Fruit fly (Drosophila melanogaster) whole organism, embryonic: Measurements from ENCODE around the gene HP1b.

Experiments
- Abd-B ChIP-seq: fragments of 200-800 bp; sonication (Bioruptor generic); optimal IDR thresholded peaks from 2 replicates; lab custom pipeline; 2018; ENCODE audit warnings: missing biosample characterization, mild to moderate bottlenecking, missing genetic modification characterization, moderate library complexity
- Atf6 ChIP-seq: fragments of 200-800 bp; sonication (Bioruptor generic); IDR thresholded peaks from 2 replicates; pipeline ENCODE4 v1.3.6; 2022; ENCODE audit warnings: missing biosample characterization, missing genetic modification characterization
- C15 ChIP-seq: fragments of 200-800 bp; sonication (Bioruptor generic); IDR thresholded peaks from 3 replicates; pipeline ENCODE4 v1.3.6; 2022; ENCODE audit warnings: missing biosample characterization, missing genetic modification characterization
- CG11085 ChIP-seq: fragments of 200-800 bp; sonication (Bioruptor generic); IDR thresholded peaks from 2 replicates; pipeline ENCODE4 v1.3.6; 2022; ENCODE audit warnings: missing biosample characterization, missing genetic modification characterization
- CG11093 ChIP-seq: fragments of 200-800 bp; sonication (Bioruptor generic); IDR thresholded peaks from 3 replicates; pipeline ENCODE4 v1.3.6; 2022; ENCODE audit warnings: missing biosample characterization, missing genetic modification characterization
- CG11456 ChIP-seq: fragments of 200-800 bp; sonication (Bioruptor generic); IDR thresholded peaks from 3 replicates; pipeline ENCODE4 v1.3.6; 2022; ENCODE audit warnings: missing biosample characterization, missing genetic modification characterization
- CG12744 ChIP-seq: fragments of 200-800 bp; sonication (Bioruptor generic); optimal IDR thresholded peaks from 2 replicates; lab custom pipeline; 2016; ENCODE audit warnings: missing biosample characterization, missing genetic modification characterization
- CG15479 ChIP-seq: fragments of 200-800 bp; sonication (Bioruptor generic); optimal IDR thresholded peaks from 3 replicates; lab custom pipeline; 2019; ENCODE audit warnings: missing biosample characterization, mild to moderate bottlenecking, missing genetic modification characterization, moderate library complexity
- CG1603 ChIP-seq: fragments of 200-800 bp; sonication (Bioruptor generic); optimal IDR thresholded peaks from 2 replicates; lab custom pipeline; 2019; ENCODE audit warnings: missing biosample characterization, mild to moderate bottlenecking, missing genetic modification characterization, moderate library complexity
- CG16813 ChIP-seq: fragments of 200-800 bp; sonication (Bioruptor generic); IDR thresholded peaks from 3 replicates; pipeline ENCODE4 v1.3.6; 2022; ENCODE audit warnings: missing biosample characterization, missing genetic modification characterization; ENCODE audit not compliant: partially characterized antibody
- CG16815 ChIP-seq: fragments of 200-800 bp; sonication (Bioruptor generic); optimal IDR thresholded peaks from 3 replicates; lab custom pipeline; 2017; ENCODE audit warnings: missing biosample characterization, mild to moderate bottlenecking, missing genetic modification characterization
- CG17359 ChIP-seq: fragments of 200-800 bp; sonication (Bioruptor generic); optimal IDR thresholded peaks from 3 replicates; lab custom pipeline; 2018; ENCODE audit warnings: missing biosample characterization, mild to moderate bottlenecking, missing genetic modification characterization, moderate library complexity
- CG18764 ChIP-seq: fragments of 200-800 bp; sonication (Bioruptor generic); optimal IDR thresholded peaks from 3 replicates; lab custom pipeline; 2016; ENCODE audit warnings: missing biosample characterization, missing genetic modification characterization
- CG2129 ChIP-seq: fragments of 200-800 bp; sonication (Bioruptor generic); IDR thresholded peaks from 2 replicates; pipeline ENCODE4 v1.3.6; 2022; ENCODE audit warnings: missing biosample characterization, missing genetic modification characterization; ENCODE audit not compliant: partially characterized antibody
- CG30431 ChIP-seq: fragments of 200-800 bp; sonication (Bioruptor generic); optimal IDR thresholded peaks from 2 replicates; lab custom pipeline; 2017; ENCODE audit warnings: missing biosample characterization, missing genetic modification characterization
- CG31224 ChIP-seq: fragments of 200-800 bp; sonication (Bioruptor generic); IDR thresholded peaks from 2 replicates; pipeline ENCODE4 v1.3.6; 2022; ENCODE audit warnings: missing biosample characterization, missing genetic modification characterization
- CG34224 ChIP-seq: fragments of 200-800 bp; sonication (Bioruptor generic); IDR thresholded peaks from 3 replicates; pipeline ENCODE4 v1.3.6; 2022; ENCODE audit warnings: missing biosample characterization, missing genetic modification characterization; ENCODE audit not compliant: partially characterized antibody
- CG3726 ChIP-seq: fragments of 200-800 bp; sonication (Bioruptor generic); IDR thresholded peaks from 3 replicates; pipeline ENCODE4, ENCODE4 v1.3.6; 2022; ENCODE audit warnings: missing biosample characterization, missing genetic modification characterization
- CG42726 ChIP-seq: fragments of 200-800 bp; sonication (Bioruptor generic); IDR thresholded peaks from 2 replicates; pipeline ENCODE4 v1.3.6; 2022; ENCODE audit warnings: missing biosample characterization, missing genetic modification characterization; ENCODE audit not compliant: partially characterized antibody
- CG4707 ChIP-seq: fragments of 200-800 bp; sonication (Bioruptor generic); optimal IDR thresholded peaks from 2 replicates; lab custom pipeline; 2018; ENCODE audit warnings: missing biosample characterization, mild to moderate bottlenecking, missing genetic modification characterization, moderate library complexity
- CG6813 ChIP-seq: fragments of 200-800 bp; sonication (Bioruptor generic); optimal IDR thresholded peaks from 2 replicates; lab custom pipeline; 2017; ENCODE audit warnings: missing biosample characterization, missing genetic modification characterization, mild to moderate bottlenecking, moderate library complexity, missing genetic modification reagents
- CG7786 ChIP-seq: fragments of 200-800 bp; sonication (Bioruptor generic); optimal IDR thresholded peaks from 2 replicates; lab custom pipeline; 2016; ENCODE audit warnings: missing biosample characterization, missing genetic modification characterization
- CG8388 ChIP-seq: fragments of 200-800 bp; sonication (Bioruptor generic); optimal IDR thresholded peaks from 2 replicates; lab custom pipeline; 2019; ENCODE audit warnings: missing biosample characterization, mild to moderate bottlenecking, missing genetic modification characterization, moderate library complexity
- CG9932 ChIP-seq: fragments of 200-800 bp; sonication (Bioruptor generic); IDR thresholded peaks from 2 replicates; pipeline ENCODE4 v1.3.6; 2022; ENCODE audit warnings: missing biosample characterization, missing genetic modification characterization
- CHES-1-like ChIP-seq: fragments of 200-800 bp; sonication (Bioruptor generic); optimal IDR thresholded peaks from 2 replicates; lab custom pipeline; 2016; ENCODE audit warnings: missing biosample characterization, missing genetic modification characterization
- CoRest ChIP-seq: fragments of 200-800 bp; sonication (Bioruptor generic); optimal IDR thresholded peaks from 3 replicates; lab custom pipeline; 2018; ENCODE audit warnings: missing biosample characterization, mild to moderate bottlenecking, missing genetic modification characterization, moderate library complexity
- Doc3 ChIP-seq: fragments of 200-800 bp; sonication (Bioruptor generic); IDR thresholded peaks from 3 replicates; pipeline ENCODE4 v1.3.6; 2022; ENCODE audit warnings: missing biosample characterization, missing genetic modification characterization; ENCODE audit not compliant: partially characterized antibody
- Ets65A ChIP-seq: fragments of 200-800 bp; sonication (Bioruptor generic); peaks from one replicate; lab custom pipeline; 2016; ENCODE audit warnings: missing biosample characterization, missing genetic modification characterization
- Hr3 ChIP-seq: fragments of 200-800 bp; sonication (Bioruptor generic); optimal IDR thresholded peaks from 3 replicates; lab custom pipeline; 2016; ENCODE audit warnings: missing biosample characterization, missing genetic modification characterization
- NK7.1 ChIP-seq: fragments of 200-800 bp; sonication (Bioruptor generic); optimal IDR thresholded peaks from 3 replicates; lab custom pipeline; 2016; ENCODE audit warnings: missing biosample characterization, missing genetic modification characterization
- Nf-YA ChIP-seq: fragments of 200-800 bp; sonication (Bioruptor generic); IDR thresholded peaks from 2 replicates; pipeline ENCODE4 v1.3.6; 2022; ENCODE audit warnings: missing biosample characterization, missing genetic modification characterization
- Oli ChIP-seq: fragments of 200-800 bp; sonication (Bioruptor generic); optimal IDR thresholded peaks from 2 replicates; lab custom pipeline; 2018; ENCODE audit warnings: missing biosample characterization, mild to moderate bottlenecking, missing genetic modification characterization, moderate library complexity
- Sin3A ChIP-seq: fragments of >200 bp; optimal IDR thresholded peaks from 2 replicates; lab custom pipeline; 2018
- Sox100B ChIP-seq: fragments of 200-800 bp; sonication (Bioruptor generic); optimal IDR thresholded peaks from 3 replicates; lab custom pipeline; 2018; ENCODE audit warnings: missing biosample characterization, mild to moderate bottlenecking, missing genetic modification characterization
- Sox102F ChIP-seq: fragments of 200-800 bp; sonication (Bioruptor generic); optimal IDR thresholded peaks from 2 replicates; lab custom pipeline; 2018; ENCODE audit warnings: missing biosample characterization, mild to moderate bottlenecking, missing genetic modification characterization, moderate library complexity
- Vsx1 ChIP-seq: fragments of 200-800 bp; sonication (Bioruptor generic); optimal IDR thresholded peaks from 2 replicates; lab custom pipeline; 2017; ENCODE audit warnings: missing biosample characterization, mild to moderate bottlenecking, missing genetic modification characterization, missing genetic modification reagents
- aop ChIP-seq: fragments of 200-800 bp; sonication (Bioruptor generic); IDR thresholded peaks from 2 replicates; pipeline ENCODE4 v1.3.6; 2022; ENCODE audit warnings: missing biosample characterization, missing genetic modification characterization
- ap ChIP-seq: fragments of 200-800 bp; sonication (Bioruptor generic); IDR thresholded peaks from 2 replicates; pipeline ENCODE4 v1.3.6; 2022; ENCODE audit warnings: missing biosample characterization, missing genetic modification characterization
- crp ChIP-seq, 2 experiments: fragments of 200-800 bp; sonication (Bioruptor generic); optimal IDR thresholded peaks; 2 replicates in 1 of 2; 3 replicates in 1 of 2; lab custom pipeline; 2017; ENCODE audit warnings: missing biosample characterization in 2 of 2, missing genetic modification characterization in 2 of 2, mild to moderate bottlenecking in 1 of 2, moderate library complexity in 1 of 2
- dati ChIP-seq: fragments of 200-800 bp; sonication (Bioruptor generic); IDR thresholded peaks from 2 replicates; pipeline ENCODE4 v1.3.6; 2022; ENCODE audit warnings: missing biosample characterization, missing genetic modification characterization
- grau ChIP-seq: fragments of 200-800 bp; optimal IDR thresholded peaks from 3 replicates; lab custom pipeline; 2019; ENCODE audit warnings: missing biosample characterization, mild to moderate bottlenecking, missing genetic modification characterization, moderate library complexity
- gsb ChIP-seq: fragments of 200-800 bp; sonication (Bioruptor generic); IDR thresholded peaks from 2 replicates; pipeline ENCODE4 v1.3.6; 2022; ENCODE audit warnings: missing biosample characterization, missing genetic modification characterization
- hkb ChIP-seq, 2 experiments: fragments of 200-800 bp in 1 of 2; fragments of >200 bp in 1 of 2; sonication (Bioruptor generic) in 1 of 2; IDR thresholded peaks in 1 of 2; optimal IDR thresholded peaks in 1 of 2; 2 replicates each; pipeline versions ENCODE4 v1.3.6 to Lab custom; 2017 to 2022; ENCODE audit warnings: missing biosample characterization in 1 of 2, missing genetic modification characterization in 1 of 2
- klu ChIP-seq: fragments of 200-800 bp; sonication (Bioruptor generic); IDR thresholded peaks from 2 replicates; pipeline ENCODE4 v1.3.6; 2022; ENCODE audit warnings: missing biosample characterization, missing genetic modification characterization
- knrl ChIP-seq: fragments of 200-800 bp; sonication (Bioruptor generic); IDR thresholded peaks from 3 replicates; pipeline ENCODE4 v1.3.6; 2022; ENCODE audit warnings: missing biosample characterization, missing genetic modification characterization; ENCODE audit not compliant: partially characterized antibody
- maf-S ChIP-seq: fragments of 200-800 bp; sonication (Bioruptor generic); optimal IDR thresholded peaks from 2 replicates; lab custom pipeline; 2016; ENCODE audit warnings: missing biosample characterization, missing genetic modification characterization
- pfk ChIP-seq: fragments of 200-800 bp; sonication (Bioruptor generic); optimal IDR thresholded peaks from 2 replicates; lab custom pipeline; 2018; ENCODE audit warnings: missing biosample characterization, mild to moderate bottlenecking, missing genetic modification characterization, moderate library complexity
- pum ChIP-seq: fragments of 200-800 bp; sonication (Bioruptor generic); optimal IDR thresholded peaks from 2 replicates; lab custom pipeline; 2016; ENCODE audit warnings: missing biosample characterization, missing genetic modification characterization
- salm ChIP-seq: fragments of 200-800 bp; sonication (Bioruptor generic); optimal IDR thresholded peaks from 2 replicates; lab custom pipeline; 2018; ENCODE audit warnings: missing biosample characterization, mild to moderate bottlenecking, missing genetic modification characterization
- yki ChIP-seq: fragments of >200 bp; optimal IDR thresholded peaks from 3 replicates; lab custom pipeline; 2018

Gene HP1b

DNA sequence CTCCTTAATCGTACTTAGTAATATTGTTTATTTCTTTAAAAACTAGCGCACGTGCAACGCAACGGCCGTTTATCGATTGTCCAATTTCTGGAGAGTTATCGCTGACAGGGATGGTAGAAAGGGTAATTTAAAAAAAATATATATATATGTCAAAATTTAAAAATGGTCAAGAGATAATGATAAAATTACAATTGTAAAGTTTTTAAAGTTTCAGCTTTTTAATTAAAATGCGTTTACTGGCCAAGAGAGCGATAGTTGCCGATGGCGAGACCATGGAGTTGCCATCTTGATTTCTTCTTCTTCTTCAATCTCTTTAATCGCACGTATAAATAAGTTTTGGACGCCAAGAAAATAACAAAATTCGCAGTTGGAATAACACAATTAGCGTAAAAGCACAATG is at the start of gene HP1b, which contains the start of gene CG7246 (continued):
- peak; percentile 50 for TF ChIP-seq CG8388 (GFP tag; lab: Kevin White, UChicago)
- TF ChIP-seq Doc3 (GFP tag; lab: Robert Waterston, UW): peak; percentile 75; the same call in 2 of the 3 replicates
- TF ChIP-seq knrl (GFP tag; lab: Robert Waterston, UW): peak; percentile 84
- TF ChIP-seq CG2129: 0 out of 2 replicates have a peak, but pooled peaks have one; percentile 30
- TF ChIP-seq klu (GFP tag; lab: Robert Waterston, UW): peak; percentile 56; the same call in 1 of the 2 replicates
- no peak for TF ChIP-seq aop (GFP tag; lab: Robert Waterston, UW)
- no peak for TF ChIP-seq pfk
- TF ChIP-seq Sox102F: peak; percentile 70
- TF ChIP-seq CG11456 (GFP tag; lab: Robert Waterston, UW): peak; percentile 67; the same call in 1 of the 3 replicates
- no peak for TF ChIP-seq gsb (GFP tag; lab: Robert Waterston, UW)
- peak; percentile 92 for TF ChIP-seq Ets65A
- TF ChIP-seq CG15479: no peak
- peak; percentile 42 for TF ChIP-seq Vsx1 (GFP tag; lab: Kevin White, UChicago)
- peak; percentile 10 for TF ChIP-seq CG30431 (GFP tag; lab: Kevin White, UChicago)
- TF ChIP-seq pum (GFP tag; lab: Kevin White, UChicago): no peak
- 0 out of 3 replicates have a peak, but pooled peaks have one; percentile 39 for TF ChIP-seq CG3726
- peak; percentile 71 for TF ChIP-seq CG16813 (GFP tag; lab: Robert Waterston, UW)
- TF ChIP-seq Oli (tag; lab: Kevin White, UChicago): peak; percentile 31
- peak; percentile 69 for TF ChIP-seq CG11085 (GFP tag; lab: Robert Waterston, UW)
- peak; percentile 44 for TF ChIP-seq Sox100B
- TF ChIP-seq Hr3: peak; percentile 50
- peak; percentile 32 for TF ChIP-seq CG18764 (GFP tag; lab: Kevin White, UChicago)
- TF ChIP-seq C15 (GFP tag; lab: Robert Waterston, UW): peak; percentile 76; the same call in 2 of the 3 replicates
- peak; percentile 69 for TF ChIP-seq grau (tag; lab: Kevin White, UChicago)
- TF ChIP-seq CG34224 (GFP tag; lab: Robert Waterston, UW): peak; percentile 75
- peak; percentile 65 for TF ChIP-seq Atf6 (GFP tag; lab: Robert Waterston, UW)
- TF ChIP-seq CG7786: no peak
- peak; percentile 58; the same call in 1 of the 3 replicates for TF ChIP-seq CG11093 (GFP tag; lab: Robert Waterston, UW)
- peak; percentile 0 for TF ChIP-seq CG16815 (GFP tag; lab: Kevin White, UChicago)
- TF ChIP-seq CG17359 (tag; lab: Kevin White, UChicago): peak; percentile 69
- TF ChIP-seq yki (lab: Kevin White, UChicago): no peak
- TF ChIP-seq hkb (optimal IDR thresholded peaks at IDR 0.05; lab: Kevin White, UChicago): no peak
- peak; percentile 70 for TF ChIP-seq hkb (GFP tag; IDR thresholded peaks at IDR 0.05; lab: Robert Waterston, UW)
- peak in 1 of 2 experiments; percentile 9 for TF ChIP-seq crp (GFP tag; optimal IDR thresholded peaks at IDR 0.05; lab: Kevin White, UChicago)
- TF ChIP-seq maf-S: peak; percentile 29
- no peak for TF ChIP-seq CG12744 (GFP tag; lab: Kevin White, UChicago)
- no peak for TF ChIP-seq CG6813
- TF ChIP-seq CG31224 (GFP tag; lab: Robert Waterston, UW): peak; percentile 64
- peak; percentile 70 for TF ChIP-seq CoRest (tag; lab: Kevin White, UChicago)
- TF ChIP-seq CG42726: no peak
- no peak for TF ChIP-seq CG4707 (GFP tag; lab: Kevin White, UChicago)
- TF ChIP-seq salm (tag; lab: Kevin White, UChicago): no peak
- TF ChIP-seq dati (GFP tag; lab: Robert Waterston, UW): 0 out of 2 replicates have a peak, but pooled peaks have one; percentile 29
- no peak for TF ChIP-seq NK7.1 (GFP tag; lab: Kevin White, UChicago)
- TF ChIP-seq CG9932 (GFP tag; lab: Robert Waterston, UW): peak; percentile 84
- TF ChIP-seq ap: peak; percentile 58; the same call in 1 of the 2 replicates
- peak; percentile 72 for TF ChIP-seq Abd-B
- TF ChIP-seq CG1603: peak; percentile 54
- peak; percentile 72 for TF ChIP-seq Nf-YA (GFP tag; lab: Robert Waterston, UW)
- peak; percentile 66 for TF ChIP-seq CHES-1-like (GFP tag; lab: Kevin White, UChicago)
- no peak for TF ChIP-seq Sin3A
